Fruit fly (Drosophila melanogaster): ENCODE data around the gene EloA.
A peak's percentile ranks its signal among the peaks of the same experiment; 100 is the strongest.

Gene EloA

dm6 chr3R:23226521-23227039 is 24.8 kb upstream of the EloA start, which contains the start of gene cnc (continued):
- no peak for TF ChIP-seq vfl (GFP tag; optimal IDR thresholded peaks at IDR 0.05)
- TF ChIP-seq eyg (GFP tag; optimal IDR thresholded peaks at IDR 0.05): no peak
- no peak for TF ChIP-seq az2 (GFP tag; optimal IDR thresholded peaks at IDR 0.05)
- peak; percentile 18 for TF ChIP-seq CG7839 (tag; optimal IDR thresholded peaks at IDR 0.05)
- TF ChIP-seq tap (tag; optimal IDR thresholded peaks at IDR 0.05): no peak
- no peak for TF ChIP-seq CG17186 (GFP tag; optimal IDR thresholded peaks at IDR 0.05)
- TF ChIP-seq CG2199 (GFP tag; IDR thresholded peaks at IDR 0.05): peak; percentile 73; the same call in 2 of the 3 replicates
- no peak for TF ChIP-seq insv (GFP tag; optimal IDR thresholded peaks at IDR 0.05)
- no peak for TF ChIP-seq cad (GFP tag; optimal IDR thresholded peaks at IDR 0.05)
- TF ChIP-seq fd96Cb (tag; optimal IDR thresholded peaks at IDR 0.05): no peak
- TF ChIP-seq E2f2 (GFP tag; IDR thresholded peaks at IDR 0.05): peak; percentile 29; the same call in 1 of the 2 replicates
- no peak for TF ChIP-seq CG2712 (tag; optimal IDR thresholded peaks at IDR 0.05)
- no peak for TF ChIP-seq CG10462 (GFP tag; optimal IDR thresholded peaks at IDR 0.05)
- TF ChIP-seq chm (GFP tag; IDR thresholded peaks at IDR 0.05): 0 out of 2 replicates have a peak, but pooled peaks have one; percentile 40
- TF ChIP-seq Scr (GFP tag; IDR thresholded peaks at IDR 0.05; ENCODE audit: partially characterized antibody): peak; percentile 41; the same call in 1 of the 2 replicates
- no peak for TF ChIP-seq Lhr (GFP tag; optimal IDR thresholded peaks at IDR 0.05)
- no peak for TF ChIP-seq CG16815 (GFP tag; optimal IDR thresholded peaks at IDR 0.05)
- TF ChIP-seq CG17829 (tag; optimal IDR thresholded peaks at IDR 0.05): no peak
- no peak for TF ChIP-seq jumu (GFP tag; optimal IDR thresholded peaks at IDR 0.05)
- TF ChIP-seq sim (GFP tag; IDR thresholded peaks at IDR 0.05): no peak
- no peak for TF ChIP-seq pum (GFP tag; optimal IDR thresholded peaks at IDR 0.05)
- TF ChIP-seq CG2120 (GFP tag; optimal IDR thresholded peaks at IDR 0.05): peak; percentile 40
- TF ChIP-seq CG33557 (GFP tag; optimal IDR thresholded peaks at IDR 0.05): no peak
- TF ChIP-seq Dip2 (GFP tag; IDR thresholded peaks at IDR 0.05): no peak
- TF ChIP-seq Six4 (GFP tag; optimal IDR thresholded peaks at IDR 0.05): no peak
- TF ChIP-seq NFAT (GFP tag; IDR thresholded peaks at IDR 0.05): 0 out of 2 replicates have a peak, but pooled peaks have one; percentile 40
- no peak for TF ChIP-seq NC2β (GFP tag; optimal IDR thresholded peaks at IDR 0.05)
- TF ChIP-seq Ravus (GFP tag; IDR thresholded peaks at IDR 0.05): no peak
- no peak for TF ChIP-seq CG7745 (tag; optimal IDR thresholded peaks at IDR 0.05)
- TF ChIP-seq fd64A (GFP tag; optimal IDR thresholded peaks at IDR 0.05): peak; percentile 36
- peak; percentile 8 for TF ChIP-seq Hand (GFP tag; optimal IDR thresholded peaks at IDR 0.05)
- TF ChIP-seq CG4328 (GFP tag; optimal IDR thresholded peaks at IDR 0.05): peak; percentile 4
- no peak for TF ChIP-seq CG17361 (GFP tag; IDR thresholded peaks at IDR 0.05)
- no peak for TF ChIP-seq Sry-β (GFP tag; optimal IDR thresholded peaks at IDR 0.05)
- peak in 1 of 2 experiments; percentile 90 for TF ChIP-seq Hr78 (GFP tag; optimal IDR thresholded peaks at IDR 0.05)
- no peak; the same call in 2 of the 3 replicates for TF ChIP-seq B-H1 (GFP tag; IDR thresholded peaks at IDR 0.05)
- peak; percentile 77 for TF ChIP-seq Nf-YC (tag; optimal IDR thresholded peaks at IDR 0.05)
- TF ChIP-seq CG6654 (GFP tag; optimal IDR thresholded peaks at IDR 0.05): no peak
- TF ChIP-seq BEAF-32 (GFP tag; optimal IDR thresholded peaks at IDR 0.05): no peak
- TF ChIP-seq CG10147 (GFP tag; optimal IDR thresholded peaks at IDR 0.05): no peak
- no peak for TF ChIP-seq tup (GFP tag; optimal IDR thresholded peaks at IDR 0.05)
- TF ChIP-seq Eip74EF (GFP tag; optimal IDR thresholded peaks at IDR 0.05): peak in 1 of 2 experiments; percentile 81
- no peak for TF ChIP-seq tgo (GFP tag; IDR thresholded peaks at IDR 0.05)
- no peak for TF ChIP-seq CG5245 (GFP tag; optimal IDR thresholded peaks at IDR 0.05)
- no peak for TF ChIP-seq vnd (GFP tag; IDR thresholded peaks at IDR 0.05; ENCODE audit: partially characterized antibody)
- peak; percentile 55 for TF ChIP-seq nau (GFP tag; optimal IDR thresholded peaks at IDR 0.05)
- no peak for TF ChIP-seq maf-S (GFP tag; optimal IDR thresholded peaks at IDR 0.05)
- no peak for TF ChIP-seq HmgD (GFP tag; optimal IDR thresholded peaks at IDR 0.05)
- TF ChIP-seq kni (GFP tag; optimal IDR thresholded peaks at IDR 0.05): peak; percentile 38
- TF ChIP-seq lab (GFP tag; optimal IDR thresholded peaks at IDR 0.05): peak; percentile 61
